Worm (Caenorhabditis elegans) whole organism, early embryonic: ENCODE results near the gene cct-2.

Experiments used
- F13C5.2 ChIP-seq: sonication (generic microtip); optimal IDR thresholded peaks from 2 replicates; lab custom pipeline; 2017; ENCODE audit warnings: mild to moderate bottlenecking, missing genetic modification characterization, inconsistent platforms, missing compliant biosample characterization
- aly-1 ChIP-seq: sonication (generic microtip); optimal IDR thresholded peaks from 2 replicates; lab custom pipeline; 2016; ENCODE audit warnings: missing genetic modification characterization, missing compliant biosample characterization
- flt-1 ChIP-seq: fragments of 200-800 bp; sonication (Bioruptor generic); IDR thresholded peaks from 2 replicates; pipeline ENCODE4 v1.3.6; 2022; ENCODE audit warnings: missing genetic modification characterization, missing compliant biosample characterization
- hmg-4 ChIP-seq: fragments of 200-800 bp; sonication (Bioruptor generic); optimal IDR thresholded peaks from 2 replicates; lab custom pipeline; 2018; ENCODE audit warnings: mild to moderate bottlenecking, missing genetic modification characterization, missing compliant biosample characterization
- scrt-1 ChIP-seq: fragments of 200-800 bp; sonication (Bioruptor generic); IDR thresholded peaks from 2 replicates; pipeline ENCODE4 v1.3.6; 2022; ENCODE audit warnings: missing genetic modification characterization, missing compliant biosample characterization
- sea-1 ChIP-seq: fragments of 200-800 bp; sonication (Bioruptor generic); conservative IDR thresholded peaks from 2 replicates; pipeline ENCODE4 v1.3.6; 2022; ENCODE audit warnings: missing genetic modification characterization, missing compliant biosample characterization

- TF ChIP-seq sea-1 (GFP tag; lab: Robert Waterston, UW), result no peak
- TF ChIP-seq hmg-4 (GFP tag; lab: Kevin White, UChicago), result no peak
- no peak for TF ChIP-seq flt-1 (GFP tag; lab: Robert Waterston, UW)
- no peak for TF ChIP-seq aly-1
- TF ChIP-seq F13C5.2 (tag; lab: Kevin White, UChicago), result no peak
- no peak for TF ChIP-seq scrt-1 (GFP tag; lab: Robert Waterston, UW)
These were observed 44.0 kb upstream of the cct-2 start, which contains the start of gene rha-1 for ce11 chrII:8883559-8883958.
